Worm (Caenorhabditis elegans) whole organism, young adult: Measurements from ENCODE around the gene Y39A1A.31.
A peak's percentile ranks its signal among the peaks of the same experiment; 100 is the strongest.

Experiments
- B0019.2 ChIP-seq: fragments of 200-800 bp; sonication (Bioruptor generic); conservative IDR thresholded peaks from 2 replicates; pipeline ENCODE4 v1.3.6; 2022; ENCODE audit warnings: missing genetic modification reagents, missing genetic modification characterization, missing compliant biosample characterization
- B0035.1 ChIP-seq: sonication (generic microtip); optimal IDR thresholded peaks from 2 replicates; lab custom pipeline; 2016; ENCODE audit warnings: missing genetic modification characterization, mild to moderate bottlenecking, missing compliant biosample characterization, missing genotype, missing genetic modification reagents
- C06A6.2 ChIP-seq: fragments of 200-800 bp; sonication (Bioruptor generic); conservative IDR thresholded peaks from 2 replicates; pipeline ENCODE4 v1.3.6; 2022; ENCODE audit warnings: missing genetic modification characterization, missing compliant biosample characterization
- D2030.7 ChIP-seq: fragments of 200-800 bp; sonication (Bioruptor generic); IDR thresholded peaks from 2 replicates; pipeline ENCODE4 v1.3.6; 2022; ENCODE audit warnings: missing genetic modification reagents, missing genetic modification characterization, missing compliant biosample characterization
- F49E8.2 ChIP-seq: sonication (generic microtip); optimal IDR thresholded peaks from 3 replicates; lab custom pipeline; 2017; ENCODE audit warnings: missing genetic modification characterization, mild to moderate bottlenecking, missing compliant biosample characterization, antibody characterized with exemption, moderate library complexity; ENCODE audit not compliant: insufficient read depth
- F57A8.1 ChIP-seq: fragments of 200-800 bp; sonication (Bioruptor generic); optimal IDR thresholded peaks from 2 replicates; lab custom pipeline; 2018; ENCODE audit warnings: mild to moderate bottlenecking, missing genetic modification characterization, moderate library complexity, missing compliant biosample characterization
- K12H6.12 ChIP-seq: fragments of 200-800 bp; sonication (Bioruptor generic); optimal IDR thresholded peaks from 2 replicates; lab custom pipeline; 2018; ENCODE audit warnings: mild to moderate bottlenecking, missing genetic modification characterization, missing compliant biosample characterization
- Y79H2A.3 ChIP-seq: fragments of 200-800 bp; sonication (Bioruptor generic); conservative IDR thresholded peaks from 2 replicates; pipeline ENCODE4 v1.3.6; 2022; ENCODE audit warnings: missing genetic modification reagents, missing genetic modification characterization, missing compliant biosample characterization
- Y95B8A.8 ChIP-seq: fragments of 200-800 bp; sonication (Bioruptor generic); IDR thresholded peaks from 2 replicates; pipeline ENCODE4 v1.3.6; 2022; ENCODE audit warnings: missing genetic modification reagents, missing genetic modification characterization, missing compliant biosample characterization
- atf-7 ChIP-seq: sonication (generic microtip); optimal IDR thresholded peaks from 2 replicates; lab custom pipeline; 2017; ENCODE audit warnings: mild to moderate bottlenecking, missing genetic modification characterization, missing compliant biosample characterization
- athp-1 ChIP-seq: sonication (generic microtip); optimal IDR thresholded peaks from 2 replicates; lab custom pipeline; 2017; ENCODE audit warnings: mild to moderate bottlenecking, missing genetic modification characterization, missing compliant biosample characterization
- attf-3 ChIP-seq: fragments of 200-800 bp; sonication (Bioruptor generic); conservative IDR thresholded peaks from 2 replicates; pipeline ENCODE4 v1.3.6; 2022; ENCODE audit warnings: missing genetic modification reagents, missing genetic modification characterization, missing compliant biosample characterization
- attf-5 ChIP-seq: fragments of 200-800 bp; sonication (Bioruptor generic); optimal IDR thresholded peaks from 2 replicates; lab custom pipeline; 2018; ENCODE audit warnings: mild to moderate bottlenecking, missing genetic modification characterization, missing compliant biosample characterization
- attf-6 ChIP-seq: fragments of 200-800 bp; sonication (Bioruptor generic); IDR thresholded peaks from 2 replicates; pipeline ENCODE4 v1.3.6; 2022; ENCODE audit warnings: missing genetic modification reagents, missing genetic modification characterization, missing compliant biosample characterization
- bed-2 ChIP-seq: fragments of 200-800 bp; sonication (Bioruptor generic); IDR thresholded peaks from 2 replicates; pipeline ENCODE4 v1.3.6; 2022; ENCODE audit warnings: missing genetic modification reagents, missing genetic modification characterization, missing compliant biosample characterization
- cebp-1 ChIP-seq, 2 experiments: fragments of 200-800 bp in 1 of 2; sonication (Bioruptor generic) in 1 of 2; sonication (generic microtip) in 1 of 2; IDR thresholded peaks in 1 of 2; optimal IDR thresholded peaks in 1 of 2; 2 replicates each; pipeline versions ENCODE4 v1.3.6 to Lab custom; 2017 to 2022; ENCODE audit warnings: missing compliant biosample characterization in 2 of 2, missing genetic modification characterization in 2 of 2, mild to moderate bottlenecking in 1 of 2, missing genetic modification reagents in 1 of 2, moderate library complexity in 1 of 2
- ceh-100 ChIP-seq: fragments of 200-800 bp; sonication (Bioruptor generic); IDR thresholded peaks from 2 replicates; pipeline ENCODE4 v1.3.6; 2022; ENCODE audit warnings: missing genetic modification reagents, missing genetic modification characterization, missing compliant biosample characterization
- ceh-58 ChIP-seq: fragments of 200-800 bp; sonication (Bioruptor generic); IDR thresholded peaks from 2 replicates; pipeline ENCODE4 v1.3.6; 2022; ENCODE audit warnings: missing genetic modification characterization, missing compliant biosample characterization
- ceh-79 ChIP-seq: sonication (generic microtip); optimal IDR thresholded peaks from 2 replicates; lab custom pipeline; 2017; ENCODE audit warnings: mild to moderate bottlenecking, missing genetic modification characterization, missing compliant biosample characterization
- dox-1 ChIP-seq: fragments of 200-800 bp; sonication (Bioruptor generic); IDR thresholded peaks from 2 replicates; pipeline ENCODE4 v1.3.6; 2022; ENCODE audit warnings: missing genetic modification reagents, missing genetic modification characterization, missing compliant biosample characterization
- ets-4 ChIP-seq: fragments of 200-800 bp; sonication (Bioruptor generic); optimal IDR thresholded peaks from 2 replicates; lab custom pipeline; 2018; ENCODE audit warnings: mild to moderate bottlenecking, missing genetic modification characterization, missing compliant biosample characterization
- fkh-3 ChIP-seq: sonication (generic microtip); optimal IDR thresholded peaks from 2 replicates; lab custom pipeline; 2016; ENCODE audit warnings: mild to moderate bottlenecking, missing genetic modification characterization, missing compliant biosample characterization
- him-1 ChIP-seq: sonication (generic microtip); optimal IDR thresholded peaks from 2 replicates; lab custom pipeline; 2016; ENCODE audit warnings: missing genotype, missing genetic modification reagents, missing genetic modification characterization, missing compliant biosample characterization
- hmg-1.2 ChIP-seq: fragments of 200-800 bp; sonication (Bioruptor generic); IDR thresholded peaks from 2 replicates; pipeline ENCODE4 v1.3.6; 2022; ENCODE audit warnings: missing genetic modification reagents, missing genetic modification characterization, missing compliant biosample characterization
- lag-1 ChIP-seq: fragments of 200-800 bp; sonication (Bioruptor generic); IDR thresholded peaks from 2 replicates; pipeline ENCODE4 v1.3.6; 2022; ENCODE audit warnings: missing genetic modification reagents, missing genetic modification characterization, missing compliant biosample characterization
- lsl-1 ChIP-seq: fragments of 200-800 bp; sonication (Bioruptor generic); optimal IDR thresholded peaks from 2 replicates; lab custom pipeline; 2018; ENCODE audit warnings: mild to moderate bottlenecking, missing genetic modification characterization, moderate library complexity, missing compliant biosample characterization
- lsy-27 ChIP-seq: sonication (generic microtip); optimal IDR thresholded peaks from 2 replicates; lab custom pipeline; 2017; ENCODE audit warnings: missing genetic modification characterization, mild to moderate bottlenecking, missing compliant biosample characterization, antibody characterized with exemption, missing genotype, borderline replicate concordance; ENCODE audit not compliant: insufficient read depth
- madf-10 ChIP-seq: sonication (generic microtip); optimal IDR thresholded peaks from 2 replicates; lab custom pipeline; 2016; ENCODE audit warnings: mild to moderate bottlenecking, missing genetic modification characterization, missing compliant biosample characterization
- madf-6 ChIP-seq: fragments of 200-800 bp; sonication (Bioruptor generic); IDR thresholded peaks from 2 replicates; pipeline ENCODE4 v1.3.6; 2022; ENCODE audit warnings: missing genetic modification reagents, missing genetic modification characterization, missing compliant biosample characterization
- mcd-1 ChIP-seq: fragments of 200-800 bp; sonication (Bioruptor generic); IDR thresholded peaks from 2 replicates; pipeline ENCODE4 v1.3.6; 2022; ENCODE audit warnings: missing genetic modification reagents, missing genetic modification characterization, missing compliant biosample characterization
- mes-4 ChIP-seq: sonication (generic microtip); optimal IDR thresholded peaks from 2 replicates; lab custom pipeline; 2016; ENCODE audit warnings: missing genotype, missing genetic modification characterization, missing compliant biosample characterization
- nfyb-1 ChIP-seq: fragments of 200-800 bp; sonication (Bioruptor generic); IDR thresholded peaks from 2 replicates; pipeline ENCODE4 v1.3.6; 2022; ENCODE audit warnings: missing genetic modification reagents, missing genetic modification characterization, missing compliant biosample characterization
- nhr-179 ChIP-seq: sonication (generic microtip); optimal IDR thresholded peaks from 2 replicates; lab custom pipeline; 2016; ENCODE audit warnings: mild to moderate bottlenecking, missing genetic modification characterization, missing compliant biosample characterization
- rcor-1 ChIP-seq: fragments of 200-800 bp; sonication (Bioruptor generic); IDR thresholded peaks from 2 replicates; pipeline ENCODE4 v1.3.6; 2022; ENCODE audit warnings: missing genetic modification reagents, missing genetic modification characterization, missing compliant biosample characterization
- rpc-1 ChIP-seq, 2 experiments: fragments of 150-350 bp in 1 of 2; sonication (generic microtip) in 1 of 2; optimal IDR thresholded peaks; 2 replicates each; lab custom pipeline; 2014 to 2018; ENCODE audit warnings: missing biosample characterization in 1 of 2, missing genetic modification characterization in 1 of 2, missing genetic modification reagents in 1 of 2, missing genotype in 1 of 2
- sdz-38 ChIP-seq: sonication (generic microtip); optimal IDR thresholded peaks from 2 replicates; lab custom pipeline; 2016; ENCODE audit warnings: missing genotype, missing genetic modification characterization, missing compliant biosample characterization
- sea-2 ChIP-seq: fragments of 200-800 bp; sonication (Bioruptor generic); IDR thresholded peaks from 2 replicates; pipeline ENCODE4 v1.3.6; 2022; ENCODE audit warnings: missing genetic modification characterization, missing compliant biosample characterization
- snpc-3.4 ChIP-seq: sonication (generic microtip); optimal IDR thresholded peaks from 2 replicates; lab custom pipeline; 2017; ENCODE audit warnings: missing genetic modification characterization, mild to moderate bottlenecking, missing compliant biosample characterization, antibody characterized with exemption, moderate library complexity, missing genotype, missing genetic modification reagents
- snpc-4 ChIP-seq, 5 experiments: fragments of 150-350 bp in 1 of 5; sonication (generic microtip) in 4 of 5; optimal IDR thresholded peaks; 2 replicates each; lab custom pipeline; 2014 to 2018; ENCODE audit warnings: missing genetic modification characterization in 5 of 5, missing biosample characterization in 3 of 5, antibody characterized with exemption in 2 of 5, mild to moderate bottlenecking in 2 of 5, missing compliant biosample characterization in 2 of 5, missing genotype in 2 of 5, moderate library complexity in 2 of 5, missing genetic modification reagents in 1 of 5
- sptf-2 ChIP-seq: fragments of 200-800 bp; sonication (Bioruptor generic); optimal IDR thresholded peaks from 2 replicates; lab custom pipeline; 2018; ENCODE audit warnings: mild to moderate bottlenecking, missing genetic modification characterization, missing compliant biosample characterization
- tbp1 ChIP-seq: fragments of 200-800 bp; sonication (Bioruptor generic); optimal IDR thresholded peaks from 2 replicates; lab custom pipeline; 2018; ENCODE audit warnings: mild to moderate bottlenecking, missing genetic modification characterization, missing compliant biosample characterization
- tlf-1 ChIP-seq: fragments of 200-800 bp; sonication (Bioruptor generic); optimal IDR thresholded peaks from 2 replicates; lab custom pipeline; 2018; ENCODE audit warnings: mild to moderate bottlenecking, missing genetic modification characterization, missing compliant biosample characterization
- unc-130 ChIP-seq: sonication (generic microtip); optimal IDR thresholded peaks from 2 replicates; lab custom pipeline; 2016; ENCODE audit warnings: missing genetic modification reagents, missing genetic modification characterization, missing compliant biosample characterization
- ztf-18 ChIP-seq: sonication (generic microtip); optimal IDR thresholded peaks from 2 replicates; lab custom pipeline; 2016; ENCODE audit warnings: missing genotype, mild to moderate bottlenecking, missing genetic modification characterization, missing compliant biosample characterization
- ztf-28 ChIP-seq: fragments of 200-800 bp; sonication (Bioruptor generic); IDR thresholded peaks from 2 replicates; pipeline ENCODE4 v1.3.6; 2022; ENCODE audit warnings: missing genetic modification reagents, missing genetic modification characterization, missing compliant biosample characterization
- ztf-3 ChIP-seq: fragments of 200-800 bp; sonication (Bioruptor generic); optimal IDR thresholded peaks from 2 replicates; lab custom pipeline; 2018; ENCODE audit warnings: mild to moderate bottlenecking, missing genetic modification characterization, missing compliant biosample characterization

The Y39A1A.31 gene

ce11 chrIII:10646094-10646493, 42.9 kb downstream of the Y39A1A.31 start, which contains the start of gene orc-4:
orc-4 (plus strand) TSS chrIII:10646170.
- TF ChIP-seq mcd-1 (GFP tag; lab: Robert Waterston, UW) (peak; percentile 75), Y95B8A.8 (GFP tag; lab: Robert Waterston, UW) (0 out of 2 replicates have a peak, but pooled peaks have one; percentile 33), F49E8.2 (peak; percentile 11), attf-3 (no peak)

ce11 chrIII:10642781-10643180, 46.2 kb downstream of the Y39A1A.31 start, which contains the start of the genes dhs-11 and orc-1:
dhs-11 (minus strand) TSS chrIII:10642865.
orc-1 (plus strand) TSS chrIII:10643129.
- peak; percentile 42 for TF ChIP-seq snpc-3.4 (tag; lab: Kevin White, UChicago)
- TF ChIP-seq madf-6 (GFP tag; lab: Robert Waterston, UW), result peak; percentile 84
- no peak for TF ChIP-seq bed-2 (GFP tag; lab: Robert Waterston, UW)
- TF ChIP-seq ets-4 (GFP tag; lab: Kevin White, UChicago), result no peak
- no peak for TF ChIP-seq atf-7 (tag; lab: Kevin White, UChicago)
- peak; percentile 35 for TF ChIP-seq tbp1 (GFP tag; lab: Kevin White, UChicago)
- TF ChIP-seq snpc-4 (GFP tag; optimal IDR thresholded peaks at IDR 0.05; lab: Kevin White, UChicago), result no peak
- TF ChIP-seq snpc-4 (tag; optimal IDR thresholded peaks at IDR 0.05; lab: Kevin White, UChicago), result peak in 1 of 4 experiments; percentile 45
- no peak for TF ChIP-seq B0035.1 (tag; lab: Kevin White, UChicago)
- no peak for TF ChIP-seq ceh-58 (GFP tag; lab: Robert Waterston, UW)
- TF ChIP-seq lsl-1, result peak; percentile 90
- no peak for TF ChIP-seq tlf-1 (GFP tag; lab: Kevin White, UChicago)
- TF ChIP-seq sea-2 (GFP tag; lab: Robert Waterston, UW), result no peak
- no peak for TF ChIP-seq lsy-27
- peak; percentile 24 for TF ChIP-seq unc-130
- TF ChIP-seq D2030.7 (GFP tag; lab: Robert Waterston, UW), result peak; percentile 87
- no peak for TF ChIP-seq attf-6 (GFP tag; lab: Robert Waterston, UW)
- no peak for TF ChIP-seq athp-1 (tag; lab: Kevin White, UChicago)
- TF ChIP-seq mes-4, result no peak
- TF ChIP-seq sptf-2, result no peak
- no peak for TF ChIP-seq nhr-179 (tag; lab: Kevin White, UChicago)
- TF ChIP-seq nfyb-1 (GFP tag; lab: Robert Waterston, UW), result no peak
- no peak for TF ChIP-seq fkh-3 (tag; lab: Kevin White, UChicago)
- no peak for TF ChIP-seq lag-1
- TF ChIP-seq Y79H2A.3 (GFP tag; lab: Robert Waterston, UW), result no peak
- no peak for TF ChIP-seq ztf-28 (GFP tag; lab: Robert Waterston, UW)
- peak; percentile 99 for TF ChIP-seq hmg-1.2 (GFP tag; lab: Robert Waterston, UW)
- no peak for TF ChIP-seq madf-10 (tag; lab: Kevin White, UChicago)
- peak; percentile 67 for TF ChIP-seq dox-1 (GFP tag; lab: Robert Waterston, UW)
- TF ChIP-seq cebp-1 (GFP tag; IDR thresholded peaks at IDR 0.05; lab: Robert Waterston, UW), result no peak
- no peak for TF ChIP-seq cebp-1 (tag; optimal IDR thresholded peaks at IDR 0.05; lab: Kevin White, UChicago)
- TF ChIP-seq him-1 (tag; lab: Kevin White, UChicago), result peak; percentile 34
- no peak for TF ChIP-seq ceh-79 (tag; lab: Kevin White, UChicago)
- TF ChIP-seq F57A8.1 (GFP tag; lab: Kevin White, UChicago), result no peak
- no peak for TF ChIP-seq ztf-18 (tag; lab: Kevin White, UChicago)
- no peak for TF ChIP-seq ceh-100 (GFP tag; lab: Robert Waterston, UW)
- no peak for TF ChIP-seq sdz-38
- no peak for TF ChIP-seq C06A6.2 (GFP tag; lab: Robert Waterston, UW)
- peak; percentile 55 for TF ChIP-seq rcor-1 (GFP tag; lab: Robert Waterston, UW)
- peak; percentile 41 for TF ChIP-seq attf-5 (GFP tag; lab: Kevin White, UChicago)
- no peak for TF ChIP-seq ztf-3 (GFP tag; lab: Kevin White, UChicago)
- no peak for TF ChIP-seq B0019.2 (GFP tag; lab: Robert Waterston, UW)
- no peak for TF ChIP-seq K12H6.12 (tag; lab: Kevin White, UChicago)
- TF ChIP-seq rpc-1 (optimal IDR thresholded peaks at IDR 0.05; lab: Kevin White, UChicago), result no peak
- TF ChIP-seq rpc-1 (tag; optimal IDR thresholded peaks at IDR 0.05; lab: Kevin White, UChicago), result no peak
